Worm (Caenorhabditis elegans) whole organism, mixed stage, embryonic: ENCODE data around the gene tiar-2.
A peak's percentile ranks its signal among the peaks of the same experiment; 100 is the strongest.
"Not testable (repeated sequence)": the region's sequence is repeated elsewhere in the genome, so short reads cannot be mapped to it uniquely, and the experiment has no call there.

ENCODE experiments used
- M03D4.4 ChIP-seq: sonication (generic microtip); optimal IDR thresholded peaks from 2 replicates; lab custom pipeline; 2017; ENCODE audit warnings: mild to moderate bottlenecking, missing genetic modification characterization, missing compliant biosample characterization
- blmp-1 ChIP-seq: fragments of 150-350 bp; optimal IDR thresholded peaks from 2 replicates; lab custom pipeline; 2014; ENCODE audit warnings: missing biosample characterization, missing genetic modification characterization
- ceh-39 ChIP-seq: fragments of 150-350 bp; optimal IDR thresholded peaks from 2 replicates; lab custom pipeline; 2014; ENCODE audit warnings: missing biosample characterization, missing genetic modification characterization
- ceh-83 ChIP-seq: fragments of 200-800 bp; sonication (Bioruptor generic); optimal IDR thresholded peaks from 2 replicates; lab custom pipeline; 2018; ENCODE audit warnings: mild to moderate bottlenecking, missing genetic modification characterization, missing compliant biosample characterization
- ces-1 ChIP-seq: fragments of 150-350 bp; optimal IDR thresholded peaks from 2 replicates; lab custom pipeline; 2014; ENCODE audit warnings: missing biosample characterization, missing genetic modification reagents, missing genetic modification characterization
- drap-1 ChIP-seq: fragments of 200-800 bp; sonication (Bioruptor generic); optimal IDR thresholded peaks from 3 replicates; lab custom pipeline; 2018; ENCODE audit warnings: mild to moderate bottlenecking, missing genetic modification characterization, missing compliant biosample characterization
- elt-1 ChIP-seq: sonication (generic microtip); optimal IDR thresholded peaks from 2 replicates; lab custom pipeline; 2017; ENCODE audit warnings: missing genetic modification characterization, mild to moderate bottlenecking, missing compliant biosample characterization, antibody characterized with exemption, moderate library complexity, borderline replicate concordance; ENCODE audit not compliant: insufficient read depth
- elt-3 ChIP-seq: fragments of 150-350 bp; optimal IDR thresholded peaks from 2 replicates; lab custom pipeline; 2014; ENCODE audit warnings: missing biosample characterization, missing genetic modification characterization
- flh-1 ChIP-seq: fragments of 200-800 bp; sonication (Bioruptor generic); optimal IDR thresholded peaks from 2 replicates; lab custom pipeline; 2018; ENCODE audit warnings: mild to moderate bottlenecking, missing genetic modification characterization, moderate library complexity, missing compliant biosample characterization
- ham-2 ChIP-seq: fragments of 200-800 bp; sonication (Bioruptor generic); optimal IDR thresholded peaks from 2 replicates; lab custom pipeline; 2018; ENCODE audit warnings: mild to moderate bottlenecking, missing genetic modification characterization, missing compliant biosample characterization
- hlh-1 ChIP-seq: fragments of 150-350 bp; optimal IDR thresholded peaks from 2 replicates; lab custom pipeline; 2014; ENCODE audit warnings: missing biosample characterization, missing genetic modification reagents, missing genetic modification characterization
- lin-13 ChIP-seq: fragments of 150-350 bp; optimal IDR thresholded peaks from 2 replicates; lab custom pipeline; 2014; ENCODE audit warnings: missing biosample characterization, missing genetic modification characterization
- lin-32 ChIP-seq: fragments of 200-800 bp; sonication (Bioruptor generic); optimal IDR thresholded peaks from 2 replicates; lab custom pipeline; 2018; ENCODE audit warnings: mild to moderate bottlenecking, missing genetic modification characterization, missing compliant biosample characterization
- lsy-2 ChIP-seq: fragments of 150-350 bp; optimal IDR thresholded peaks from 2 replicates; lab custom pipeline; 2014; ENCODE audit warnings: missing biosample characterization, missing genetic modification characterization
- mep-1 ChIP-seq: fragments of 150-350 bp; optimal IDR thresholded peaks from 2 replicates; lab custom pipeline; 2017; ENCODE audit warnings: missing biosample characterization, missing genetic modification reagents, missing genetic modification characterization, inconsistent platforms
- mls-2 ChIP-seq: sonication (generic microtip); optimal IDR thresholded peaks from 2 replicates; lab custom pipeline; 2016; ENCODE audit warnings: mild to moderate bottlenecking, missing genetic modification characterization, moderate library complexity, missing compliant biosample characterization
- nhr-12 ChIP-seq: fragments of 150-350 bp; optimal IDR thresholded peaks from 2 replicates; lab custom pipeline; 2014; ENCODE audit warnings: missing biosample characterization, missing genetic modification characterization
- nhr-2 ChIP-seq: fragments of 150-350 bp; optimal IDR thresholded peaks from 2 replicates; lab custom pipeline; 2014; ENCODE audit warnings: missing biosample characterization, missing genetic modification characterization
- nhr-237 ChIP-seq: fragments of 150-350 bp; optimal IDR thresholded peaks from 2 replicates; lab custom pipeline; 2014; ENCODE audit warnings: missing biosample characterization, missing genetic modification characterization
- nhr-28 ChIP-seq: fragments of 150-350 bp; optimal IDR thresholded peaks from 2 replicates; lab custom pipeline; 2014; ENCODE audit warnings: missing biosample characterization, missing genetic modification characterization
- nhr-76 ChIP-seq: sonication (generic microtip); optimal IDR thresholded peaks from 2 replicates; lab custom pipeline; 2017; ENCODE audit warnings: missing biosample characterization, missing genetic modification characterization
- pha-4 ChIP-seq: fragments of 150-350 bp; optimal IDR thresholded peaks from 2 replicates; lab custom pipeline; 2018; ENCODE audit warnings: missing biosample characterization, missing genetic modification reagents, missing genetic modification characterization
- sem-2 ChIP-seq: fragments of 200-800 bp; sonication (Bioruptor generic); optimal IDR thresholded peaks from 2 replicates; lab custom pipeline; 2018; ENCODE audit warnings: mild to moderate bottlenecking, missing genetic modification characterization, missing compliant biosample characterization
- snpc-4 ChIP-seq: fragments of 150-350 bp; optimal IDR thresholded peaks from 2 replicates; lab custom pipeline; 2014; ENCODE audit warnings: missing biosample characterization, missing genetic modification characterization
- sptf-1 ChIP-seq: sonication (generic microtip); optimal IDR thresholded peaks from 2 replicates; lab custom pipeline; 2017; ENCODE audit warnings: mild to moderate bottlenecking, missing genetic modification characterization, moderate library complexity, missing compliant biosample characterization
- unc-39 ChIP-seq: fragments of 150-350 bp; optimal IDR thresholded peaks from 2 replicates; lab custom pipeline; 2014; ENCODE audit warnings: missing biosample characterization, missing genetic modification characterization
- unc-62 ChIP-seq: fragments of 150-350 bp; optimal IDR thresholded peaks from 2 replicates; lab custom pipeline; 2014; ENCODE audit warnings: missing biosample characterization, missing genetic modification reagents, missing genetic modification characterization
- zip-8 ChIP-seq: fragments of 150-350 bp; optimal IDR thresholded peaks from 2 replicates; lab custom pipeline; 2014; ENCODE audit warnings: missing biosample characterization, missing genetic modification characterization
- ztf-11 ChIP-seq: fragments of 150-350 bp; optimal IDR thresholded peaks from 2 replicates; lab custom pipeline; 2014; ENCODE audit warnings: missing biosample characterization, missing genetic modification characterization

Gene tiar-2

ce11 chrII:12728608-12729007, 39.9 kb upstream of the tiar-2 start:
- no peak for TF ChIP-seq sem-2 (GFP tag; lab: Kevin White, UChicago)
- no peak for TF ChIP-seq M03D4.4 (tag; lab: Kevin White, UChicago)
- TF ChIP-seq unc-62 (GFP tag; lab: Kevin White, UChicago) = no peak
- no peak for TF ChIP-seq elt-3 (tag; lab: Kevin White, UChicago)
- no peak for TF ChIP-seq unc-39 (tag; lab: Kevin White, UChicago)
- TF ChIP-seq pha-4 (tag; lab: Kevin White, UChicago) = no peak
- no peak for TF ChIP-seq flh-1 (GFP tag; lab: Kevin White, UChicago)
- TF ChIP-seq zip-8 (tag; lab: Kevin White, UChicago) = no peak
- no peak for TF ChIP-seq lin-32 (GFP tag; lab: Kevin White, UChicago)
- TF ChIP-seq hlh-1 = no peak
- TF ChIP-seq lin-13 = no peak

DNA sequence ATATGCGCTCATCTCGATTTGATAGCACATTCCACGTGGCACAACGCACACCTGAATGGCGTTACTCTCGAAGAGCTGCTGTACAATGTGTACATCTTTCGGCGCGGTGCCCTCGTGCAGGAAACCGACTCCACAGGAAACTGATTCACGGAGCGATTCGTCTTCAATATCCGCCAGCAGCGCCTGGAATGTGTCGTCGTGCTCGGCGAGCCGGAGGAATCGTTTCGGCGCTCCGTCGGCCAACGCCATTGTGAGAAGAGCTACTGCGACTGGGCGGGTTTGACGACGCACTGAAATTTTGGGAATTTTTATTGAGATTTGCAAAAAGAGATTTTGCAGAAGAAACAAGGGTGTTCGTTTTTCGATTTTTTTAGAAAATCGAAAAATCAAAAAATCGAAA, 38.5 kb upstream of the tiar-2 start:
- no peak for TF ChIP-seq lin-32 (GFP tag; lab: Kevin White, UChicago)

ce11 chrII:12736579-12736978, 31.9 kb upstream of the tiar-2 start, which contains the start of gene snrp-200:
Gene snrp-200, minus strand, starts transcription at chrII:12736910.
- TF ChIP-seq zip-8 (tag; lab: Kevin White, UChicago) (no peak), nhr-28 (tag; lab: Kevin White, UChicago) (no peak), nhr-12 (tag; lab: Kevin White, UChicago) (no peak), lin-13 (no peak), sptf-1 (tag; lab: Kevin White, UChicago) (no peak), nhr-2 (tag; lab: Kevin White, UChicago) (no peak), pha-4 (tag; lab: Kevin White, UChicago) (no peak), blmp-1 (tag; lab: Kevin White, UChicago) (no peak), ces-1 (GFP tag; lab: Kevin White, UChicago) (no peak), elt-1 (tag; lab: Kevin White, UChicago) (no peak), ceh-39 (tag; lab: Kevin White, UChicago) (no peak), lsy-2 (tag; lab: Kevin White, UChicago) (no peak), unc-62 (GFP tag; lab: Kevin White, UChicago) (no peak), nhr-76 (tag; lab: Kevin White, UChicago) (no peak), mep-1 (no peak), mls-2 (tag; lab: Kevin White, UChicago) (no peak), ztf-11 (tag; lab: Kevin White, UChicago) (no peak), ceh-83 (GFP tag; lab: Kevin White, UChicago) (no peak), snpc-4 (tag; lab: Kevin White, UChicago) (no peak), unc-39 (tag; lab: Kevin White, UChicago) (no peak)
- TF ChIP-seq, all 35 proteins: peak for 0

ce11 chrII:12738284-12739201, 29.9 kb upstream of the tiar-2 start, which contains the start of gene pisy-1:
Gene pisy-1, minus strand, starts transcription at chrII:12738334.
- TF ChIP-seq mep-1 (peak; percentile 78), unc-39 (tag; lab: Kevin White, UChicago) (no peak), ces-1 (GFP tag; lab: Kevin White, UChicago) (peak; percentile 33), hlh-1 (peak; percentile 1), elt-3 (tag; lab: Kevin White, UChicago) (no peak), lin-13 (peak; percentile 8), nhr-2 (tag; lab: Kevin White, UChicago) (no peak), lsy-2 (tag; lab: Kevin White, UChicago) (peak; percentile 42), nhr-237 (tag; lab: Kevin White, UChicago) (peak; percentile 23)

DNA sequence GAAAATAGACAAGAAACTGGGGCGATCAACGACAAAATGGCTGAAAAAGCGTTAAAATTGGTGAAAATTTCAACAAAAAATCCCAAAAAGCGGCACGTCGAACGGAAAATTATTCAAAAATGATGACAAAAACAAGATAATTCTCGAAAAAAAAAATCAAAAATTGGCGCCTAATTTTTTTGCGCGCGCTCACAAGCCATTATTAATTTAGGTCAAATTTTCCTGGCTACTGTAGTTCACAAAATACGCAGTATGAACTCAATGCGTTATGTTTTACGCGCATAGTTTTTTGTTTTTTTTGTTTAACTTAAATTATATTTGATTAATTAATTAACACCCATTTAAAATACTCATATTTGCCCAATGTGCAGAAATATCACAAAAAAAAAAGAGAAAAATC, 29.2 kb upstream of the tiar-2 start:
- TF ChIP-seq lin-32 (GFP tag; lab: Kevin White, UChicago) = no peak

- not testable (repeated sequence) for TF ChIP-seq drap-1 (GFP tag; lab: Kevin White, UChicago); ham-2 (GFP tag; lab: Kevin White, UChicago); nhr-28 (tag; lab: Kevin White, UChicago)
Measured at ce11 chrII:12753725-12754124, 14.8 kb upstream of the tiar-2 start, which contains the start of gene Y46G5A.39. Gene Y46G5A.39, minus strand, starts transcription at chrII:12753825.
